Fruit fly (Drosophila melanogaster) whole organism, embryonic: Measurements from ENCODE around the gene TwdlX.

Experiments
- Adf1 ChIP-seq: fragments of 200-800 bp; sonication (Bioruptor generic); IDR thresholded peaks from 2 replicates; pipeline ENCODE4 v1.3.6; 2022; ENCODE audit warnings: missing biosample characterization, missing genetic modification characterization
- CG10147 ChIP-seq: fragments of 200-800 bp; sonication (Bioruptor generic); optimal IDR thresholded peaks from 2 replicates; lab custom pipeline; 2019; ENCODE audit warnings: missing biosample characterization, mild to moderate bottlenecking, missing genetic modification characterization, moderate library complexity
- CG10267 ChIP-seq: fragments of 200-800 bp; sonication (Bioruptor generic); optimal IDR thresholded peaks from 2 replicates; lab custom pipeline; 2018; ENCODE audit warnings: missing biosample characterization, mild to moderate bottlenecking, missing genetic modification characterization, moderate library complexity
- CG10979 ChIP-seq: fragments of 200-800 bp; sonication (Bioruptor generic); optimal IDR thresholded peaks from 2 replicates; lab custom pipeline; 2018; ENCODE audit warnings: missing biosample characterization, mild to moderate bottlenecking, missing genetic modification characterization, moderate library complexity
- CG11085 ChIP-seq: fragments of 200-800 bp; sonication (Bioruptor generic); IDR thresholded peaks from 2 replicates; pipeline ENCODE4 v1.3.6; 2022; ENCODE audit warnings: missing biosample characterization, missing genetic modification characterization
- CG11093 ChIP-seq: fragments of 200-800 bp; sonication (Bioruptor generic); IDR thresholded peaks from 3 replicates; pipeline ENCODE4 v1.3.6; 2022; ENCODE audit warnings: missing biosample characterization, missing genetic modification characterization
- CG12155 ChIP-seq: fragments of 200-800 bp; sonication (Bioruptor generic); optimal IDR thresholded peaks from 3 replicates; lab custom pipeline; 2016; ENCODE audit warnings: missing biosample characterization, missing genetic modification characterization
- CG14050 ChIP-seq: fragments of 200-800 bp; sonication (Bioruptor generic); IDR thresholded peaks from 3 replicates; pipeline ENCODE4 v1.3.6; 2022; ENCODE audit warnings: missing biosample characterization, missing genetic modification characterization
- CG16779 ChIP-seq: fragments of 200-800 bp; sonication (Bioruptor generic); IDR thresholded peaks from 2 replicates; pipeline ENCODE4 v1.3.6; 2022; ENCODE audit warnings: missing biosample characterization, missing genetic modification characterization
- CG17186 ChIP-seq: fragments of 200-800 bp; sonication (Bioruptor generic); optimal IDR thresholded peaks from 3 replicates; lab custom pipeline; 2017; ENCODE audit warnings: missing biosample characterization, missing genetic modification reagents, missing genetic modification characterization
- CG17359 ChIP-seq: fragments of 200-800 bp; sonication (Bioruptor generic); optimal IDR thresholded peaks from 3 replicates; lab custom pipeline; 2018; ENCODE audit warnings: missing biosample characterization, mild to moderate bottlenecking, missing genetic modification characterization, moderate library complexity
- CG2199 ChIP-seq: fragments of 200-800 bp; sonication (Bioruptor generic); IDR thresholded peaks from 3 replicates; pipeline ENCODE4 v1.3.6; 2022; ENCODE audit warnings: missing biosample characterization, missing genetic modification characterization
- CG2678 ChIP-seq: fragments of 200-800 bp; sonication (Bioruptor generic); optimal IDR thresholded peaks from 3 replicates; lab custom pipeline; 2019; ENCODE audit warnings: missing biosample characterization, mild to moderate bottlenecking, missing genetic modification characterization, moderate library complexity
- CG2712 ChIP-seq: fragments of 200-800 bp; optimal IDR thresholded peaks from 3 replicates; lab custom pipeline; 2019; ENCODE audit warnings: missing biosample characterization, mild to moderate bottlenecking, missing genetic modification characterization, moderate library complexity
- CG30020 ChIP-seq: fragments of 200-800 bp; optimal IDR thresholded peaks from 2 replicates; lab custom pipeline; 2019; ENCODE audit warnings: missing biosample characterization, mild to moderate bottlenecking, missing genetic modification characterization, moderate library complexity
- CG43689 ChIP-seq: fragments of 200-800 bp; sonication (Bioruptor generic); IDR thresholded peaks from 2 replicates; pipeline ENCODE4 v1.3.6; 2022; ENCODE audit warnings: missing biosample characterization, missing genetic modification characterization
- CG4854 ChIP-seq: fragments of 200-800 bp; sonication (Bioruptor generic); optimal IDR thresholded peaks from 2 replicates; lab custom pipeline; 2016; ENCODE audit warnings: missing biosample characterization, missing genetic modification characterization, inconsistent platforms
- CG8290 ChIP-seq, 3 experiments: fragments of 200-800 bp; sonication (Bioruptor generic); optimal IDR thresholded peaks; 2 replicates each; lab custom pipeline; 2016 to 2019; ENCODE audit warnings: missing biosample characterization in 3 of 3, missing genetic modification characterization in 3 of 3, mild to moderate bottlenecking in 2 of 3, moderate library complexity in 1 of 3
- CG9797 ChIP-seq: fragments of 200-800 bp; sonication (Bioruptor generic); optimal IDR thresholded peaks from 3 replicates; lab custom pipeline; 2018; ENCODE audit warnings: missing biosample characterization, mild to moderate bottlenecking, missing genetic modification characterization
- CHES-1-like ChIP-seq: fragments of 200-800 bp; sonication (Bioruptor generic); optimal IDR thresholded peaks from 2 replicates; lab custom pipeline; 2016; ENCODE audit warnings: missing biosample characterization, missing genetic modification characterization
- Dref ChIP-seq: fragments of 200-800 bp; sonication (Bioruptor generic); IDR thresholded peaks from 2 replicates; pipeline ENCODE4 v1.3.6; 2022; ENCODE audit warnings: missing biosample characterization, missing genetic modification characterization
- Ets97D ChIP-seq: fragments of 200-800 bp; sonication (Bioruptor generic); optimal IDR thresholded peaks from 3 replicates; lab custom pipeline; 2016; ENCODE audit warnings: missing biosample characterization, missing genetic modification characterization
- HLH54F ChIP-seq: fragments of 200-800 bp; sonication (Bioruptor generic); optimal IDR thresholded peaks from 3 replicates; lab custom pipeline; 2016; ENCODE audit warnings: missing biosample characterization, missing genetic modification characterization
- Hey ChIP-seq: fragments of 200-800 bp; sonication (Bioruptor generic); optimal IDR thresholded peaks from 3 replicates; lab custom pipeline; 2018; ENCODE audit warnings: missing biosample characterization, mild to moderate bottlenecking, missing genetic modification characterization
- Hr39 ChIP-seq: fragments of >200 bp; optimal IDR thresholded peaks from 2 replicates; lab custom pipeline; 2017
- MTF-1 ChIP-seq: fragments of 200-800 bp; sonication (Bioruptor generic); optimal IDR thresholded peaks from 2 replicates; lab custom pipeline; 2018; ENCODE audit warnings: missing biosample characterization, mild to moderate bottlenecking, missing genetic modification characterization, borderline replicate concordance
- Opbp ChIP-seq: fragments of 200-800 bp; sonication (Bioruptor generic); IDR thresholded peaks from 3 replicates; pipeline ENCODE4 v1.3.6; 2022; ENCODE audit warnings: missing biosample characterization, missing genetic modification characterization; ENCODE audit not compliant: partially characterized antibody
- Sin3A ChIP-seq: fragments of >200 bp; optimal IDR thresholded peaks from 2 replicates; lab custom pipeline; 2018
- Sry-δ ChIP-seq: fragments of 200-800 bp; sonication (Bioruptor generic); optimal IDR thresholded peaks from 2 replicates; lab custom pipeline; 2016; ENCODE audit warnings: missing biosample characterization, missing genetic modification characterization
- Xbp1 ChIP-seq: fragments of 200-800 bp; sonication (Bioruptor generic); optimal IDR thresholded peaks from 3 replicates; lab custom pipeline; 2016; ENCODE audit warnings: missing biosample characterization, mild to moderate bottlenecking, missing genetic modification characterization
- amos ChIP-seq: fragments of 200-800 bp; sonication (Bioruptor generic); IDR thresholded peaks from 2 replicates; pipeline ENCODE4 v1.3.6; 2022; ENCODE audit warnings: missing biosample characterization, missing genetic modification characterization; ENCODE audit not compliant: partially characterized antibody
- chm ChIP-seq: fragments of 200-800 bp; sonication (Bioruptor generic); IDR thresholded peaks from 2 replicates; pipeline ENCODE4 v1.3.6; 2022; ENCODE audit warnings: missing biosample characterization, missing genetic modification characterization
- dimm ChIP-seq: fragments of 200-800 bp; sonication (Bioruptor generic); IDR thresholded peaks from 2 replicates; pipeline ENCODE4 v1.3.6; 2022; ENCODE audit warnings: missing biosample characterization, missing genetic modification characterization
- ewg ChIP-seq: fragments of 200-800 bp; sonication (Bioruptor generic); optimal IDR thresholded peaks from 3 replicates; lab custom pipeline; 2017; ENCODE audit warnings: mild to moderate bottlenecking, missing biosample characterization, missing genetic modification reagents, missing genetic modification characterization
- gsb-n ChIP-seq: fragments of 200-800 bp; sonication (Bioruptor generic); optimal IDR thresholded peaks from 3 replicates; lab custom pipeline; 2018; ENCODE audit warnings: missing biosample characterization, mild to moderate bottlenecking, missing genetic modification characterization
- inv ChIP-seq: fragments of 200-800 bp; sonication (Bioruptor generic); IDR thresholded peaks from 2 replicates; pipeline ENCODE4 v1.3.6; 2022; ENCODE audit warnings: missing biosample characterization, missing genetic modification characterization; ENCODE audit not compliant: partially characterized antibody
- lov ChIP-seq, 2 experiments: fragments of 200-800 bp in 1 of 2; fragments of >200 bp in 1 of 2; sonication (Bioruptor generic) in 1 of 2; IDR thresholded peaks in 1 of 2; optimal IDR thresholded peaks in 1 of 2; 2 replicates in 1 of 2; 3 replicates in 1 of 2; pipeline versions ENCODE4 v1.3.6 to Lab custom; 2017 to 2022; ENCODE audit warnings: missing biosample characterization in 1 of 2, missing genetic modification characterization in 1 of 2
- mam ChIP-seq: fragments of 200-800 bp; sonication (Bioruptor generic); optimal IDR thresholded peaks from 3 replicates; lab custom pipeline; 2016; ENCODE audit warnings: missing biosample characterization, missing genetic modification characterization
- nau ChIP-seq: fragments of 200-800 bp; sonication (Bioruptor generic); optimal IDR thresholded peaks from 3 replicates; lab custom pipeline; 2017; ENCODE audit warnings: missing biosample characterization, mild to moderate bottlenecking, missing genetic modification characterization, missing genetic modification reagents
- p53 ChIP-seq: fragments of 200-800 bp; sonication (Bioruptor generic); optimal IDR thresholded peaks from 2 replicates; lab custom pipeline; 2016; ENCODE audit warnings: missing biosample characterization, missing genetic modification characterization
- pum ChIP-seq: fragments of 200-800 bp; sonication (Bioruptor generic); optimal IDR thresholded peaks from 2 replicates; lab custom pipeline; 2016; ENCODE audit warnings: missing biosample characterization, missing genetic modification characterization
- pzg ChIP-seq: fragments of 200-800 bp; sonication (Bioruptor generic); optimal IDR thresholded peaks from 3 replicates; lab custom pipeline; 2018; ENCODE audit warnings: missing biosample characterization, mild to moderate bottlenecking, missing genetic modification characterization, moderate library complexity
- salm ChIP-seq: fragments of 200-800 bp; sonication (Bioruptor generic); optimal IDR thresholded peaks from 2 replicates; lab custom pipeline; 2018; ENCODE audit warnings: missing biosample characterization, mild to moderate bottlenecking, missing genetic modification characterization
- schlank ChIP-seq: fragments of 200-800 bp; sonication (Bioruptor generic); optimal IDR thresholded peaks from 2 replicates; lab custom pipeline; 2018; ENCODE audit warnings: missing biosample characterization, mild to moderate bottlenecking, missing genetic modification characterization
- scrt ChIP-seq: fragments of 200-800 bp; sonication (Bioruptor generic); optimal IDR thresholded peaks from 2 replicates; lab custom pipeline; 2018; ENCODE audit warnings: missing biosample characterization, mild to moderate bottlenecking, missing genetic modification characterization, moderate library complexity
- sd ChIP-seq: fragments of 200-800 bp; sonication (Bioruptor generic); optimal IDR thresholded peaks from 3 replicates; lab custom pipeline; 2018; ENCODE audit warnings: missing biosample characterization, mild to moderate bottlenecking, missing genetic modification characterization, moderate library complexity
- shn ChIP-seq: fragments of 200-800 bp; sonication (Bioruptor generic); optimal IDR thresholded peaks from 3 replicates; lab custom pipeline; 2016; ENCODE audit warnings: missing biosample characterization, missing genetic modification characterization
- tll ChIP-seq, 2 experiments: fragments of 200-800 bp in 1 of 2; fragments of >200 bp in 1 of 2; sonication (Bioruptor generic) in 1 of 2; optimal IDR thresholded peaks; 2 replicates each; lab custom pipeline; 2017 to 2019; ENCODE audit warnings: missing biosample characterization in 2 of 2, missing genetic modification characterization in 2 of 2, mild to moderate bottlenecking in 1 of 2, moderate library complexity in 1 of 2
- usp ChIP-seq: fragments of >200 bp; optimal IDR thresholded peaks from 2 replicates; lab custom pipeline; 2017; ENCODE audit warnings: missing biosample characterization, missing genetic modification characterization
- wdn ChIP-seq: fragments of 200-800 bp; sonication (Bioruptor generic); IDR thresholded peaks from 2 replicates; pipeline ENCODE4 v1.3.6; 2022; ENCODE audit warnings: missing biosample characterization, missing genetic modification characterization

TwdlX gene

DNA sequence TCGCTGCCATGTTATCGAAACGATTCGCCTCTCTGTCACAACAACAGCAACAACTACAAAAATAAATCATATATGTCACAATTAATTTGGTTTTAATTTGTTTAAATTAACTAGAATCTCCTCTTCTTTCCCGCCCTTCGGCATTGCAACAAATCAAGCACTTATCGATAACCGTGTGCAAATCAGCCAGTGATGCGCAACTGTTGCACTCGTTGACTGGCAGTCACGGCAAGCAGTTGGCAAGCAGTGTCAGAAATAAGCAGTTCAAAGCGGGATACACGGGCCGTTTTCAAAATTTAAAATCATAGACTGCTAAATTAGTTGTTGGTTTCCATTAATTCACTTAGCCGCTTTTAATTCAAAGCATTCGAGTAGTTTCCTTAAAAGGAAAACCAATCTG, 47.1 kb upstream of the TwdlX start, which contains the start of gene Axs (continued):
- peak; percentile 50 for TF ChIP-seq mam (GFP tag; lab: Kevin White, UChicago)
- TF ChIP-seq ewg (GFP tag; lab: Kevin White, UChicago) = peak; percentile 47
- TF ChIP-seq CHES-1-like (GFP tag; lab: Kevin White, UChicago) = peak; percentile 53
- peak; percentile 88 for TF ChIP-seq Dref (GFP tag; lab: Robert Waterston, UW)
- no peak for TF ChIP-seq CG11085 (GFP tag; lab: Robert Waterston, UW)
- TF ChIP-seq CG14050 = no peak
- peak; percentile 85 for TF ChIP-seq CG8290 (GFP tag; optimal IDR thresholded peaks at IDR 0.05; lab: Kevin White, UChicago)
- TF ChIP-seq CG8290 (tag; optimal IDR thresholded peaks at IDR 0.05; lab: Kevin White, UChicago) = peak; percentile 54 to 87
- no peak for TF ChIP-seq CG2678 (tag; lab: Kevin White, UChicago)
- no peak for TF ChIP-seq lov (optimal IDR thresholded peaks at IDR 0.05; lab: Kevin White, UChicago)
- no peak for TF ChIP-seq lov (GFP tag; IDR thresholded peaks at IDR 0.05; lab: Robert Waterston, UW)
- TF ChIP-seq Ets97D = peak; percentile 81
- TF ChIP-seq salm (tag; lab: Kevin White, UChicago) = no peak
- TF ChIP-seq CG17359 (tag; lab: Kevin White, UChicago) = no peak
- TF ChIP-seq Sry-δ (GFP tag; lab: Kevin White, UChicago) = peak; percentile 79
- no peak for TF ChIP-seq CG10147 (GFP tag; lab: Kevin White, UChicago)
- no peak for TF ChIP-seq HLH54F (GFP tag; lab: Kevin White, UChicago)
- TF ChIP-seq amos (GFP tag; lab: Robert Waterston, UW) = peak; percentile 77
- TF ChIP-seq gsb-n (tag; lab: Kevin White, UChicago) = peak; percentile 23
- TF ChIP-seq Hey (tag; lab: Kevin White, UChicago) = no peak
- no peak for TF ChIP-seq nau (GFP tag; lab: Kevin White, UChicago)
- peak; percentile 41 for TF ChIP-seq CG10267 (tag; lab: Kevin White, UChicago)
- peak; percentile 84 for TF ChIP-seq Opbp
- peak; percentile 4 for TF ChIP-seq CG30020
- TF ChIP-seq Sin3A = peak; percentile 48
- TF ChIP-seq CG11093 (GFP tag; lab: Robert Waterston, UW) = no peak
- TF ChIP-seq CG2199 (GFP tag; lab: Robert Waterston, UW) = peak; percentile 13; the same call in 1 of the 3 replicates
- peak; percentile 9 for TF ChIP-seq pum
- peak; percentile 99 for TF ChIP-seq CG12155
- no peak for TF ChIP-seq CG43689 (GFP tag; lab: Robert Waterston, UW)
- TF ChIP-seq CG10979 = no peak
- TF ChIP-seq scrt (GFP tag; lab: Kevin White, UChicago) = peak; percentile 69
- no peak for TF ChIP-seq CG9797 (GFP tag; lab: Kevin White, UChicago)
- peak; percentile 41 for TF ChIP-seq shn (GFP tag; lab: Kevin White, UChicago)
- peak in 1 of 2 experiments; percentile 37 for TF ChIP-seq tll (GFP tag; optimal IDR thresholded peaks at IDR 0.05; lab: Kevin White, UChicago)
- TF ChIP-seq p53 = peak; percentile 45
- TF ChIP-seq chm = no peak
- TF ChIP-seq inv (GFP tag; lab: Robert Waterston, UW) = peak; percentile 67
- no peak for TF ChIP-seq CG16779
- peak; percentile 19 for TF ChIP-seq MTF-1
- TF ChIP-seq Hr39 (lab: Kevin White, UChicago) = no peak
- peak; percentile 18 for TF ChIP-seq sd
- TF ChIP-seq schlank (tag; lab: Kevin White, UChicago) = no peak
- TF ChIP-seq CG4854 (GFP tag; lab: Kevin White, UChicago) = no peak
- TF ChIP-seq Xbp1 (GFP tag; lab: Kevin White, UChicago) = peak; percentile 57
- no peak for TF ChIP-seq Adf1 (GFP tag; lab: Robert Waterston, UW)
- no peak for TF ChIP-seq wdn (GFP tag; lab: Robert Waterston, UW)
- TF ChIP-seq CG2712 (tag; lab: Kevin White, UChicago) = peak; percentile 20
- TF ChIP-seq usp (GFP tag; lab: Kevin White, UChicago) = no peak
- TF ChIP-seq pzg (GFP tag; lab: Kevin White, UChicago) = peak; percentile 59
- TF ChIP-seq CG17186 (GFP tag; lab: Kevin White, UChicago) = peak; percentile 40
- TF ChIP-seq dimm (GFP tag; lab: Robert Waterston, UW) = no peak
